Worm (Caenorhabditis elegans): Measurements from ENCODE around the gene srh-28.
A peak's percentile ranks its signal among the peaks of the same experiment; 100 is the strongest.

Gene srh-28

DNA sequence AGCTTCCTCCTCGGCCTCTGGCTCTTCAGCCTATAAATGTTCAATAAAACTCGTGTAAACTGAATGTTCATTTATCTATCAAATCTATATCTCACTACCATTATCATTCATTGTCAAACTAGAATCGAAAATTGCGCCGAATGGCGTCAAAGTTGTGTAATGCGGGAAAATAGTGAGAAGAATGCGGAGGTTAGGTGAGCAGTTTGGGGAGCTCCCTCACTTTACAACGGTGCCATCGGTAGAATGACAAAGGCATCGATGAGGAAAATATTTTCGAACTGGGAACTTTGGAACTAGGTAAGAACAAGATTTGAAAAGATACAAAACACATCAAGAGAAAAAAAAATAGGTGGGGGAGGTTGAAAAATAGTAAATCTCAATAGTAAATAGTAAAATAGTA, 8.0 kb downstream of the srh-28 start:
- TF ChIP-seq ceh-45 (GFP tag; IDR thresholded peaks at IDR 0.05) (no peak), gmeb-2 (tag; optimal IDR thresholded peaks at IDR 0.05) (no peak), pag-3 (tag; optimal IDR thresholded peaks at IDR 0.05; ENCODE audit: borderline replicate concordance) (no peak), K02D7.2 (tag; optimal IDR thresholded peaks at IDR 0.05) (no peak), elt-2 (tag; optimal IDR thresholded peaks at IDR 0.05) (no peak), C08G9.2 (tag; optimal IDR thresholded peaks at IDR 0.05) (no peak), unc-42 (tag; optimal IDR thresholded peaks at IDR 0.05) (no peak), tbx-2 (tag; optimal IDR thresholded peaks at IDR 0.05) (no peak), nfya-1 (tag; optimal IDR thresholded peaks at IDR 0.05) (no peak), ceh-14 (tag; optimal IDR thresholded peaks at IDR 0.05) (no peak), ceh-24 (tag; optimal IDR thresholded peaks at IDR 0.05) (no peak)

DNA sequence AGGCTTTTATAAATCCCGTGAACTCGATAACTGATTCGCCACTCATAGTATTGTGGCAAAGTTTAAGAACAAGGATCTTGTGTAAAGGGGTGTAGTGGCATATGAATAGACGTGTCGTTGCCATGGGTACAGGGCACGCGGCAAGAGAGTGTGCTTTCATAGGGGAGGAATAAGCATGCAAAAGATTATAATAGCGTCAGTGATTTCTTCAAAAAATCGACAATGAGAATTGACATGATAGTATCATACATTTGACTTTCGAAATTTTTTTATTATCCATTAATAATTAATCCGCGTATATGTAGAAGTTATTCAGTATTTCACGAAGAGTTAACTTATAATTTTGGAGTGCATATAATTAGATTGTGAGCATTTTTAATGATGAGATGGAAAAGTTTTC, 10.6 kb downstream of the srh-28 start, which contains the start of gene bbs-8:
Gene bbs-8, minus strand, starts transcription at position 101 of the 400 bp plus-strand sequence.
- no peak for TF ChIP-seq K09A11.1 (tag; optimal IDR thresholded peaks at IDR 0.05; ENCODE audit: insufficient read depth)
- no peak for TF ChIP-seq ceh-34 (tag; optimal IDR thresholded peaks at IDR 0.05)
- no peak for TF ChIP-seq ceh-18 (tag; optimal IDR thresholded peaks at IDR 0.05)
- no peak for TF ChIP-seq odd-2 (tag; optimal IDR thresholded peaks at IDR 0.05)
- TF ChIP-seq F13H6.1 (tag; optimal IDR thresholded peaks at IDR 0.05): no peak
- no peak for TF ChIP-seq nhr-232 (tag; optimal IDR thresholded peaks at IDR 0.05)

ce11 chrV:6762361-6762760, 13.2 kb downstream of the srh-28 start, which contains the start of gene T25F10.4:
Gene T25F10.4 (minus strand): TSS chrV:6762461.
- TF ChIP-seq ceh-2 (tag; optimal IDR thresholded peaks at IDR 0.05) (no peak), hlh-13 (GFP tag; optimal IDR thresholded peaks at IDR 0.05) (no peak), ets-4 (tag; optimal IDR thresholded peaks at IDR 0.05) (no peak), hlh-6 (tag; optimal IDR thresholded peaks at IDR 0.05) (no peak), che-1 (tag; optimal IDR thresholded peaks at IDR 0.05) (no peak), nhr-232 (tag; optimal IDR thresholded peaks at IDR 0.05) (no peak), K02D7.2 (tag; optimal IDR thresholded peaks at IDR 0.05) (no peak), ceh-9 (tag; optimal IDR thresholded peaks at IDR 0.05) (no peak), elt-4 (tag; optimal IDR thresholded peaks at IDR 0.05) (no peak)

DNA sequence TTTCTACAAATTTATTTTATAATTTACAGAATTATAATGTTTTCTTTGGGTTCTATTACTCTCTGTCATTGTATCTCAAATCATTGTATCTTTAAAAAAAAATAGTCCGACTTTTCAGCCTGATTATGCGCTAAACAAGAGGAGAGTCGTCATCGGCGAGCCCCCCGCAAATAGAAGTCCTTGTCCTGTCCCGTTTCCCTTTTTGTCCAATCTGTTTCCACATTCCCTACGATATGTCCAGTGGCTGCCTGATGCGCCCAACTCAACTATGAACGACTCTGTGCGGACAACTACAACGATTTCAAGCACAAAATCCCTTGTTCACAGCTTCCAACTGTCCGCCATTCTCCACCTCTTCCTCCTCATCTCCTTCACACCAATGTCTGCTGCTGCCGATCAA, 17.6 kb downstream of the srh-28 start, which contains the start of gene dbl-1:
Gene dbl-1, plus strand, starts transcription at position 119 of the 400 bp plus-strand sequence.
- TF ChIP-seq sdc-2 (tag; optimal IDR thresholded peaks at IDR 0.05) (peak; percentile 11), pros-1 (tag; optimal IDR thresholded peaks at IDR 0.05) (no peak)

DNA sequence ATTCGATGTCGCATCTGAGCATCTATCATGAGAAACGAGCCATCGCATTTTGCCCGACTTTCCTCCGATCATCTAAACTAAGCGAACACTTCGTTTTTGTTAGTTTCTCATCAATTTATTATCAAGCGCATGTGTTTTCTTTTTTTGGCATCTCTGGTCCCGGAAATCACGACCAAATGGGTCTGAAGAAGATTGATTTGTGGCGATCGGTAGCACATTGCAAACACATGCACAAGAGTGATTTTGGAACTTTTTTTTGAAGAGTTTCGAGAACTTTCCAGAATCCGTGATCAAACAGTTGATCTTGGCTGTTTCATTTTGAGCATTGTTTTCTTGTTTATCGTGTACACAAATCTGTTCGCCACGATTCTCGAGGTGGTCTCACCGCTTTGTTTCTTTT, 22.4 kb downstream of the srh-28 start:
- TF ChIP-seq dmd-4 (tag; optimal IDR thresholded peaks at IDR 0.05; ENCODE audit: borderline replicate concordance): no peak
- TF ChIP-seq pat-9 (tag; optimal IDR thresholded peaks at IDR 0.05): no peak
- no peak for TF ChIP-seq nhr-11 (tag; optimal IDR thresholded peaks at IDR 0.05)
- no peak for TF ChIP-seq pax-1 (tag; optimal IDR thresholded peaks at IDR 0.05)
- no peak for TF ChIP-seq dve-1 (tag; optimal IDR thresholded peaks at IDR 0.05)
- no peak for TF ChIP-seq gmeb-2 (tag; optimal IDR thresholded peaks at IDR 0.05)
- no peak for TF ChIP-seq fkh-10 (GFP tag; optimal IDR thresholded peaks at IDR 0.05)
- no peak for TF ChIP-seq ttx-3 (tag; optimal IDR thresholded peaks at IDR 0.05)
- no peak for TF ChIP-seq ztf-16 (tag; optimal IDR thresholded peaks at IDR 0.05)
- no peak for TF ChIP-seq unc-3 (GFP tag; conservative IDR thresholded peaks at IDR 0.05)
- no peak for TF ChIP-seq unc-3 (tag; optimal IDR thresholded peaks at IDR 0.05)

Data from whole organism, late embryonic.